Fruit fly (Drosophila melanogaster) whole organism, embryonic: ENCODE results near the gene RhoGDI.

Experiments
- Asciz ChIP-seq: fragments of 200-800 bp; sonication (Bioruptor generic); optimal IDR thresholded peaks from 2 replicates; lab custom pipeline; 2017; ENCODE audit warnings: missing biosample characterization, mild to moderate bottlenecking, missing genetic modification characterization, missing genetic modification reagents
- Atf3 ChIP-seq: fragments of 200-800 bp; sonication (Bioruptor generic); optimal IDR thresholded peaks from 3 replicates; lab custom pipeline; 2016; ENCODE audit warnings: missing biosample characterization, missing genetic modification characterization
- BEAF-32 ChIP-seq: fragments of 200-800 bp; sonication (Bioruptor generic); optimal IDR thresholded peaks from 3 replicates; lab custom pipeline; 2017; ENCODE audit warnings: missing biosample characterization, missing genetic modification characterization, mild to moderate bottlenecking, moderate library complexity, missing genetic modification reagents
- CG10147 ChIP-seq: fragments of 200-800 bp; sonication (Bioruptor generic); optimal IDR thresholded peaks from 2 replicates; lab custom pipeline; 2019; ENCODE audit warnings: missing biosample characterization, mild to moderate bottlenecking, missing genetic modification characterization, moderate library complexity
- CG10462 ChIP-seq: fragments of 200-800 bp; sonication (Bioruptor generic); optimal IDR thresholded peaks from 2 replicates; lab custom pipeline; 2016; ENCODE audit warnings: missing biosample characterization, missing genetic modification characterization
- CG12104 ChIP-seq: fragments of 200-800 bp; sonication (Bioruptor generic); optimal IDR thresholded peaks from 3 replicates; lab custom pipeline; 2016; ENCODE audit warnings: missing biosample characterization, missing genetic modification characterization
- CG12219 ChIP-seq: fragments of 200-800 bp; sonication (Bioruptor generic); optimal IDR thresholded peaks from 3 replicates; lab custom pipeline; 2018; ENCODE audit warnings: missing biosample characterization, mild to moderate bottlenecking, missing genetic modification characterization
- CG12391 ChIP-seq: fragments of 200-800 bp; sonication (Bioruptor generic); optimal IDR thresholded peaks from 3 replicates; lab custom pipeline; 2018; ENCODE audit warnings: missing biosample characterization, mild to moderate bottlenecking, missing genetic modification characterization, moderate library complexity
- CG13123 ChIP-seq: fragments of 200-800 bp; sonication (Bioruptor generic); optimal IDR thresholded peaks from 2 replicates; lab custom pipeline; 2016; ENCODE audit warnings: missing biosample characterization, missing genetic modification characterization
- CG15696 ChIP-seq: fragments of 200-800 bp; sonication (Bioruptor generic); optimal IDR thresholded peaks from 2 replicates; lab custom pipeline; 2019; ENCODE audit warnings: missing biosample characterization, mild to moderate bottlenecking, missing genetic modification characterization, moderate library complexity
- CG16863 ChIP-seq: fragments of 200-800 bp; sonication (Bioruptor generic); optimal IDR thresholded peaks from 3 replicates; lab custom pipeline; 2016; ENCODE audit warnings: missing biosample characterization, missing genetic modification characterization
- CG18619 ChIP-seq: fragments of 200-800 bp; sonication (Bioruptor generic); optimal IDR thresholded peaks from 3 replicates; lab custom pipeline; 2017; ENCODE audit warnings: missing biosample characterization, mild to moderate bottlenecking, missing genetic modification characterization
- CG2199 ChIP-seq: fragments of 200-800 bp; sonication (Bioruptor generic); IDR thresholded peaks from 3 replicates; pipeline ENCODE4 v1.3.6; 2022; ENCODE audit warnings: missing biosample characterization, missing genetic modification characterization
- CG2678 ChIP-seq: fragments of 200-800 bp; sonication (Bioruptor generic); optimal IDR thresholded peaks from 3 replicates; lab custom pipeline; 2019; ENCODE audit warnings: missing biosample characterization, mild to moderate bottlenecking, missing genetic modification characterization, moderate library complexity
- CG31441 ChIP-seq: fragments of 200-800 bp; sonication (Bioruptor generic); IDR thresholded peaks from 2 replicates; pipeline ENCODE4 v1.3.6; 2022; ENCODE audit warnings: missing biosample characterization, missing genetic modification characterization
- CG34224 ChIP-seq: fragments of 200-800 bp; sonication (Bioruptor generic); IDR thresholded peaks from 3 replicates; pipeline ENCODE4 v1.3.6; 2022; ENCODE audit warnings: missing biosample characterization, missing genetic modification characterization; ENCODE audit not compliant: partially characterized antibody
- CG3838 ChIP-seq: fragments of 200-800 bp; sonication (Bioruptor generic); optimal IDR thresholded peaks from 3 replicates; lab custom pipeline; 2016; ENCODE audit warnings: missing biosample characterization, missing genetic modification characterization
- CG4328 ChIP-seq: fragments of 200-800 bp; sonication (Bioruptor generic); optimal IDR thresholded peaks from 3 replicates; lab custom pipeline; 2017; ENCODE audit warnings: missing biosample characterization, missing genetic modification reagents, missing genetic modification characterization
- CG4360 ChIP-seq: fragments of 200-800 bp; sonication (Bioruptor generic); IDR thresholded peaks from 2 replicates; pipeline ENCODE4 v1.3.6; 2022; ENCODE audit warnings: missing biosample characterization, missing genetic modification characterization
- CG6791 ChIP-seq: fragments of 200-800 bp; sonication (Bioruptor generic); IDR thresholded peaks from 3 replicates; pipeline ENCODE4 v1.3.6; 2022; ENCODE audit warnings: missing biosample characterization, missing genetic modification characterization; ENCODE audit not compliant: partially characterized antibody
- CG7556 ChIP-seq: fragments of 200-800 bp; sonication (Bioruptor generic); optimal IDR thresholded peaks from 2 replicates; lab custom pipeline; 2017; ENCODE audit warnings: missing biosample characterization, mild to moderate bottlenecking, missing genetic modification characterization
- CG9817 ChIP-seq: fragments of 200-800 bp; sonication (Bioruptor generic); optimal IDR thresholded peaks from 2 replicates; lab custom pipeline; 2018; ENCODE audit warnings: missing biosample characterization, mild to moderate bottlenecking, missing genetic modification characterization, moderate library complexity
- CTCF ChIP-seq: fragments of 200-800 bp; sonication (Bioruptor generic); optimal IDR thresholded peaks from 2 replicates; lab custom pipeline; 2017; ENCODE audit warnings: missing biosample characterization, mild to moderate bottlenecking, missing genetic modification characterization, moderate library complexity
- Camta ChIP-seq: fragments of 200-800 bp; sonication (Bioruptor generic); optimal IDR thresholded peaks from 2 replicates; lab custom pipeline; 2016; ENCODE audit warnings: missing biosample characterization, missing genetic modification characterization
- Ets65A ChIP-seq: fragments of 200-800 bp; sonication (Bioruptor generic); peaks from one replicate; lab custom pipeline; 2016; ENCODE audit warnings: missing biosample characterization, missing genetic modification characterization
- Spps ChIP-seq: fragments of 200-800 bp; sonication (Bioruptor generic); optimal IDR thresholded peaks from 2 replicates; lab custom pipeline; 2018; ENCODE audit warnings: missing biosample characterization, mild to moderate bottlenecking, missing genetic modification characterization
- Ssrp ChIP-seq: fragments of 200-800 bp; sonication (Bioruptor generic); optimal IDR thresholded peaks from 2 replicates; lab custom pipeline; 2018; ENCODE audit warnings: missing biosample characterization, mild to moderate bottlenecking, missing genetic modification characterization, moderate library complexity
- Xrp1 ChIP-seq: fragments of 200-800 bp; sonication (Bioruptor generic); IDR thresholded peaks from 2 replicates; pipeline ENCODE4 v1.3.6; 2022; ENCODE audit warnings: missing biosample characterization, missing genetic modification characterization
- abd-A ChIP-seq: fragments of 200-800 bp; sonication (Bioruptor generic); optimal IDR thresholded peaks from 3 replicates; lab custom pipeline; 2019; ENCODE audit warnings: missing biosample characterization, mild to moderate bottlenecking, missing genetic modification characterization, moderate library complexity
- amos ChIP-seq: fragments of 200-800 bp; sonication (Bioruptor generic); IDR thresholded peaks from 2 replicates; pipeline ENCODE4 v1.3.6; 2022; ENCODE audit warnings: missing biosample characterization, missing genetic modification characterization; ENCODE audit not compliant: partially characterized antibody
- btn ChIP-seq: fragments of 200-800 bp; sonication (Bioruptor generic); optimal IDR thresholded peaks from 2 replicates; lab custom pipeline; 2016; ENCODE audit warnings: missing biosample characterization, missing genetic modification characterization
- chm ChIP-seq: fragments of 200-800 bp; sonication (Bioruptor generic); IDR thresholded peaks from 2 replicates; pipeline ENCODE4 v1.3.6; 2022; ENCODE audit warnings: missing biosample characterization, missing genetic modification characterization
- ems ChIP-seq: fragments of 200-800 bp; sonication (Bioruptor generic); optimal IDR thresholded peaks from 3 replicates; lab custom pipeline; 2016; ENCODE audit warnings: missing biosample characterization, missing genetic modification characterization
- exex ChIP-seq: fragments of 200-800 bp; sonication (Bioruptor generic); optimal IDR thresholded peaks from 4 replicates; lab custom pipeline; 2018; ENCODE audit warnings: missing biosample characterization, mild to moderate bottlenecking, missing genetic modification characterization, moderate library complexity
- h ChIP-seq: fragments of >200 bp; optimal IDR thresholded peaks from 2 replicates; lab custom pipeline; 2017
- hkb ChIP-seq, 2 experiments: fragments of 200-800 bp in 1 of 2; fragments of >200 bp in 1 of 2; sonication (Bioruptor generic) in 1 of 2; IDR thresholded peaks in 1 of 2; optimal IDR thresholded peaks in 1 of 2; 2 replicates each; pipeline versions ENCODE4 v1.3.6 to Lab custom; 2017 to 2022; ENCODE audit warnings: missing biosample characterization in 1 of 2, missing genetic modification characterization in 1 of 2
- jigr1 ChIP-seq: fragments of 200-800 bp; sonication (Bioruptor generic); IDR thresholded peaks from 3 replicates; pipeline ENCODE4 v1.3.6; 2022; ENCODE audit warnings: missing biosample characterization, missing genetic modification characterization
- ken ChIP-seq: fragments of 200-800 bp; sonication (Bioruptor generic); IDR thresholded peaks from 3 replicates; pipeline ENCODE4 v1.3.6; 2022; ENCODE audit warnings: missing biosample characterization, missing genetic modification characterization
- maf-S ChIP-seq: fragments of 200-800 bp; sonication (Bioruptor generic); optimal IDR thresholded peaks from 2 replicates; lab custom pipeline; 2016; ENCODE audit warnings: missing biosample characterization, missing genetic modification characterization
- p53 ChIP-seq: fragments of 200-800 bp; sonication (Bioruptor generic); optimal IDR thresholded peaks from 2 replicates; lab custom pipeline; 2016; ENCODE audit warnings: missing biosample characterization, missing genetic modification characterization
- sc ChIP-seq, 3 experiments: fragments of >200 bp in 2 of 3; fragments of 200-800 bp in 1 of 3; sonication (Bioruptor generic) in 1 of 3; optimal IDR thresholded peaks; 2 replicates in 2 of 3; 3 replicates in 1 of 3; lab custom pipeline; 2017; ENCODE audit warnings: mild to moderate bottlenecking in 1 of 3, missing biosample characterization in 1 of 3, missing genetic modification characterization in 1 of 3, missing genetic modification reagents in 1 of 3
- scrt ChIP-seq: fragments of 200-800 bp; sonication (Bioruptor generic); optimal IDR thresholded peaks from 2 replicates; lab custom pipeline; 2018; ENCODE audit warnings: missing biosample characterization, mild to moderate bottlenecking, missing genetic modification characterization, moderate library complexity
- sens ChIP-seq: fragments of 200-800 bp; sonication (Bioruptor generic); peaks from one replicate; lab custom pipeline; 2016; ENCODE audit warnings: missing biosample characterization, missing genetic modification characterization
- shn ChIP-seq: fragments of 200-800 bp; sonication (Bioruptor generic); optimal IDR thresholded peaks from 3 replicates; lab custom pipeline; 2016; ENCODE audit warnings: missing biosample characterization, missing genetic modification characterization
- tgo ChIP-seq: fragments of 200-800 bp; sonication (Bioruptor generic); IDR thresholded peaks from 3 replicates; pipeline ENCODE4 v1.3.6; 2022; ENCODE audit warnings: missing biosample characterization, missing genetic modification characterization
- twi ChIP-seq: fragments of 200-800 bp; optimal IDR thresholded peaks from 2 replicates; lab custom pipeline; 2019; ENCODE audit warnings: missing biosample characterization, mild to moderate bottlenecking, missing genetic modification characterization, moderate library complexity
- z ChIP-seq: fragments of 200-800 bp; sonication (Bioruptor generic); IDR thresholded peaks from 3 replicates; pipeline ENCODE4 v1.3.6; 2022; ENCODE audit warnings: missing biosample characterization, missing genetic modification characterization
- zen ChIP-seq: fragments of 200-800 bp; sonication (Bioruptor generic); optimal IDR thresholded peaks from 3 replicates; lab custom pipeline; 2018; ENCODE audit warnings: missing biosample characterization, mild to moderate bottlenecking, missing genetic modification characterization, moderate library complexity
- zf30C ChIP-seq: fragments of 200-800 bp; sonication (Bioruptor generic); optimal IDR thresholded peaks from 3 replicates; lab custom pipeline; 2018; ENCODE audit warnings: missing biosample characterization, mild to moderate bottlenecking, missing genetic modification characterization

The RhoGDI gene

dm6 chr3L:19902560-19903399, 25.8 kb upstream of the RhoGDI start (continued):
- TF ChIP-seq hkb (optimal IDR thresholded peaks at IDR 0.05; lab: Kevin White, UChicago) (no peak), hkb (GFP tag; IDR thresholded peaks at IDR 0.05; lab: Robert Waterston, UW) (peak; percentile 96), CG12104 (peak; percentile 91), exex (tag; lab: Kevin White, UChicago) (peak; percentile 46), p53 (peak; percentile 83), CG4328 (peak; percentile 53), CG12219 (GFP tag; lab: Kevin White, UChicago) (peak; percentile 96), tgo (GFP tag; lab: Robert Waterston, UW) (peak; percentile 94), btn (GFP tag; lab: Kevin White, UChicago) (peak; percentile 93), Asciz (GFP tag; lab: Kevin White, UChicago) (peak; percentile 91), CG7556 (GFP tag; lab: Kevin White, UChicago) (peak; percentile 93), CG12391 (tag; lab: Kevin White, UChicago) (peak; percentile 93), CG10462 (GFP tag; lab: Kevin White, UChicago) (peak; percentile 84), z (GFP tag; lab: Robert Waterston, UW) (0 out of 3 replicates have a peak, but pooled peaks have one; percentile 18), zf30C (no peak), CG13123 (GFP tag; lab: Kevin White, UChicago) (peak; percentile 90), sens (peak; percentile 99), twi (peak; percentile 79), BEAF-32 (GFP tag; lab: Kevin White, UChicago) (peak; percentile 17), Camta (GFP tag; lab: Kevin White, UChicago) (peak; percentile 40), ems (GFP tag; lab: Kevin White, UChicago) (peak; percentile 93), chm (GFP tag; lab: Robert Waterston, UW) (peak; percentile 96), CTCF (GFP tag; lab: Kevin White, UChicago) (peak; percentile 51), Xrp1 (GFP tag; lab: Robert Waterston, UW) (peak; percentile 88), abd-A (tag; lab: Kevin White, UChicago) (peak; percentile 78), CG6791 (GFP tag; lab: Robert Waterston, UW) (no peak), scrt (peak; percentile 91), jigr1 (GFP tag; lab: Robert Waterston, UW) (no peak; the same call in 1 of the 3 replicates), CG18619 (GFP tag; lab: Kevin White, UChicago) (peak; percentile 95), zen (tag; lab: Kevin White, UChicago) (peak; percentile 77), CG3838 (GFP tag; lab: Kevin White, UChicago) (peak; percentile 90), shn (GFP tag; lab: Kevin White, UChicago) (peak; percentile 95), CG16863 (peak; percentile 96), CG34224 (GFP tag; lab: Robert Waterston, UW) (no peak), h (lab: Kevin White, UChicago) (no peak), CG15696 (peak; percentile 53), amos (GFP tag; lab: Robert Waterston, UW) (no peak), Atf3 (peak; percentile 88), maf-S (GFP tag; lab: Kevin White, UChicago) (peak; percentile 96), ken (GFP tag; lab: Robert Waterston, UW) (peak; percentile 95), CG31441 (GFP tag; lab: Robert Waterston, UW) (peak; percentile 92), sc (optimal IDR thresholded peaks at IDR 0.05; lab: Kevin White, UChicago) (no peak), sc (GFP tag; optimal IDR thresholded peaks at IDR 0.05; lab: Kevin White, UChicago) (peak; percentile 86), CG2199 (GFP tag; lab: Robert Waterston, UW) (peak; percentile 93; the same call in 1 of the 3 replicates), CG4360 (GFP tag; lab: Robert Waterston, UW) (peak; percentile 41), Spps (tag; lab: Kevin White, UChicago) (peak; percentile 64), CG10147 (GFP tag; lab: Kevin White, UChicago) (peak; percentile 92), CG9817 (tag; lab: Kevin White, UChicago) (peak; percentile 93), Ssrp (tag; lab: Kevin White, UChicago) (peak; percentile 92), Ets65A (GFP tag; lab: Kevin White, UChicago) (peak; percentile 99), CG2678 (peak; percentile 97)
